Fruit fly (Drosophila melanogaster) S2 (cell line): ENCODE data around the gene Hex-t2.

ENCODE experiments used
- CG8478 ChIP-seq: fragments of >200 bp; optimal IDR thresholded peaks from 2 replicates; lab custom pipeline; 2018
- CTCF ChIP-seq, 2 experiments: fragments of >200 bp; optimal IDR thresholded peaks; 2 replicates each; lab custom pipeline; 2018

DNA sequence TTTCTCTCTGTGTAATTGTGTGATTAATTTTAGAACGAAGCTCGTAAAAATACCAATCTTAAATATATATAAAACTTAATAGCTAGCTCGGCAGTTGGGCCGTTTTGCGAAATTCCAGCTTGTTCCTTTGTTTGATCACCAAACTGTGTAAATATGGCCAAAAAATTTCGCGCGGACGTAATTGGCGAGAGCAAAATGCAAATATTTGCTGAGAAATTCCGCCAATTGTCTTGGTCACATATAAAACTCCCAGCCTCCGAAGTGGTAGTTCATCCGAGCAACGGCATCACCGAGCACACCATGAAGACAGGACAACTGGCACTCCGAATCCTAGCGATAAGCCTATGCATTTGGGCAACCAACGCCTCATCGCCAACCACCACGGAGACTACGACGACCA, 6.1 kb downstream of the Hex-t2 start, which contains the start of gene CG14237:
- TF ChIP-seq CG8478 (no peak), CTCF (optimal IDR thresholded peaks at IDR 0.05; lab: Kevin White, UChicago) (no peak)
